Worm (Caenorhabditis elegans) whole organism, L2 larva: ENCODE measurements around the gene sms-3.

ENCODE experiments used
- C34F6.9 ChIP-seq: fragments of 150-350 bp; optimal IDR thresholded peaks from 2 replicates; lab custom pipeline; 2014; ENCODE audit warnings: missing biosample characterization, missing genetic modification characterization
- F13H6.1 ChIP-seq: sonication (generic microtip); optimal IDR thresholded peaks from 2 replicates; lab custom pipeline; 2016; ENCODE audit warnings: missing genetic modification characterization, missing compliant biosample characterization
- R02D3.7 ChIP-seq: fragments of 150-350 bp; optimal IDR thresholded peaks from 2 replicates; lab custom pipeline; 2014; ENCODE audit warnings: missing biosample characterization, missing genetic modification characterization
- Y55F3AM.14 ChIP-seq: fragments of 200-800 bp; sonication (Bioruptor generic); optimal IDR thresholded peaks from 2 replicates; lab custom pipeline; 2018; ENCODE audit warnings: mild to moderate bottlenecking, missing genetic modification characterization, missing compliant biosample characterization
- alr-1 ChIP-seq: fragments of 150-350 bp; optimal IDR thresholded peaks from 2 replicates; lab custom pipeline; 2014; ENCODE audit warnings: missing biosample characterization, missing genetic modification characterization
- ama-1 ChIP-seq: fragments of 150-350 bp; optimal IDR thresholded peaks from 2 replicates; lab custom pipeline; 2018; ENCODE audit warnings: inconsistent platforms
- ceh-16 ChIP-seq: fragments of 150-350 bp; optimal IDR thresholded peaks from 2 replicates; lab custom pipeline; 2014; ENCODE audit warnings: missing biosample characterization, missing genetic modification characterization
- ceh-82 ChIP-seq: fragments of 150-350 bp; optimal IDR thresholded peaks from 2 replicates; lab custom pipeline; 2014; ENCODE audit warnings: missing biosample characterization, missing genetic modification characterization
- crh-2 ChIP-seq: sonication (generic microtip); optimal IDR thresholded peaks from 2 replicates; lab custom pipeline; 2017; ENCODE audit warnings: missing biosample characterization, missing genetic modification characterization
- dmd-4 ChIP-seq: sonication (generic microtip); optimal IDR thresholded peaks from 2 replicates; lab custom pipeline; 2017; ENCODE audit warnings: missing biosample characterization, missing genetic modification characterization
- egl-27 ChIP-seq: sonication (generic microtip); optimal IDR thresholded peaks from 3 replicates; lab custom pipeline; 2017; ENCODE audit warnings: missing biosample characterization, missing genetic modification reagents, missing genetic modification characterization
- elt-1 ChIP-seq: fragments of 150-350 bp; optimal IDR thresholded peaks from 2 replicates; lab custom pipeline; 2014; ENCODE audit warnings: missing biosample characterization, missing genetic modification characterization
- elt-3 ChIP-seq: sonication (generic microtip); optimal IDR thresholded peaks from 2 replicates; lab custom pipeline; 2017; ENCODE audit warnings: missing biosample characterization, missing genetic modification characterization
- fos-1 ChIP-seq: fragments of 150-350 bp; optimal IDR thresholded peaks from 2 replicates; lab custom pipeline; 2014; ENCODE audit warnings: missing biosample characterization, missing genetic modification characterization
- gmeb-1 ChIP-seq: fragments of 150-350 bp; optimal IDR thresholded peaks from 2 replicates; lab custom pipeline; 2014; ENCODE audit warnings: missing biosample characterization, missing genetic modification characterization
- lin-11 ChIP-seq: fragments of 150-350 bp; sonication (generic microtip); optimal IDR thresholded peaks from 2 replicates; lab custom pipeline; 2014; ENCODE audit warnings: missing biosample characterization, missing genetic modification characterization, inconsistent platforms, mixed read lengths
- lin-13 ChIP-seq: fragments of 150-350 bp; optimal IDR thresholded peaks from 2 replicates; lab custom pipeline; 2014; ENCODE audit warnings: missing biosample characterization, missing genetic modification reagents, missing genetic modification characterization
- lin-39 ChIP-seq: fragments of 150-350 bp; optimal IDR thresholded peaks from 2 replicates; lab custom pipeline; 2014; ENCODE audit warnings: missing biosample characterization, missing genetic modification reagents, missing genetic modification characterization
- lsy-2 ChIP-seq, 2 experiments: fragments of 150-350 bp in 1 of 2; sonication (generic microtip) in 1 of 2; optimal IDR thresholded peaks; 2 replicates each; lab custom pipeline; 2014 to 2017; ENCODE audit warnings: missing biosample characterization in 2 of 2, missing genetic modification characterization in 2 of 2
- mbf-1 ChIP-seq: sonication (generic microtip); optimal IDR thresholded peaks from 2 replicates; lab custom pipeline; 2017; ENCODE audit warnings: missing biosample characterization, missing genetic modification characterization
- mdl-1 ChIP-seq, 2 experiments: fragments of 150-350 bp in 1 of 2; sonication (generic microtip) in 1 of 2; optimal IDR thresholded peaks; 2 replicates each; lab custom pipeline; 2017; ENCODE audit warnings: missing biosample characterization in 2 of 2, missing genetic modification characterization in 2 of 2
- nhr-11 ChIP-seq: fragments of 150-350 bp; optimal IDR thresholded peaks from 2 replicates; lab custom pipeline; 2014; ENCODE audit warnings: missing biosample characterization, missing genetic modification characterization
- nhr-129 ChIP-seq: fragments of 150-350 bp; optimal IDR thresholded peaks from 2 replicates; lab custom pipeline; 2014; ENCODE audit warnings: missing biosample characterization, missing genetic modification characterization
- nhr-6 ChIP-seq: fragments of 150-350 bp; optimal IDR thresholded peaks from 2 replicates; lab custom pipeline; 2014; ENCODE audit warnings: missing biosample characterization, missing genetic modification characterization
- nhr-77 ChIP-seq: fragments of 150-350 bp; optimal IDR thresholded peaks from 2 replicates; lab custom pipeline; 2014; ENCODE audit warnings: missing biosample characterization, missing genetic modification characterization
- peb-1 ChIP-seq: fragments of 150-350 bp; optimal IDR thresholded peaks from 2 replicates; lab custom pipeline; 2014; ENCODE audit warnings: missing biosample characterization, missing genetic modification characterization
- sem-4 ChIP-seq: fragments of 150-350 bp; optimal IDR thresholded peaks from 2 replicates; lab custom pipeline; 2014; ENCODE audit warnings: missing biosample characterization, missing genetic modification reagents, missing genetic modification characterization
- skn-1 ChIP-seq: sonication (generic microtip); optimal IDR thresholded peaks from 2 replicates; lab custom pipeline; 2017; ENCODE audit warnings: missing biosample characterization, missing genetic modification characterization
- sma-3 ChIP-seq: sonication (generic microtip); optimal IDR thresholded peaks from 2 replicates; lab custom pipeline; 2016; ENCODE audit warnings: missing genetic modification reagents, missing genetic modification characterization, missing compliant biosample characterization
- snpc-4 ChIP-seq: fragments of 150-350 bp; optimal IDR thresholded peaks from 2 replicates; lab custom pipeline; 2014; ENCODE audit warnings: missing biosample characterization, missing genetic modification characterization
- unc-55 ChIP-seq: fragments of 150-350 bp; sonication (generic microtip); optimal IDR thresholded peaks from 3 replicates; lab custom pipeline; 2014; ENCODE audit warnings: missing biosample characterization, missing genetic modification reagents, missing genetic modification characterization
- zag-1 ChIP-seq: fragments of 150-350 bp; optimal IDR thresholded peaks from 2 replicates; lab custom pipeline; 2014; ENCODE audit warnings: missing biosample characterization, missing genetic modification characterization
- ztf-1 ChIP-seq: fragments of 200-800 bp; sonication (Bioruptor generic); conservative IDR thresholded peaks from 2 replicates; pipeline ENCODE4 v1.3.6; 2022; ENCODE audit warnings: missing genetic modification characterization, missing compliant biosample characterization
- ztf-4 ChIP-seq: fragments of 150-350 bp; optimal IDR thresholded peaks from 2 replicates; lab custom pipeline; 2014; ENCODE audit warnings: missing biosample characterization, missing genetic modification characterization

The sms-3 gene

DNA sequence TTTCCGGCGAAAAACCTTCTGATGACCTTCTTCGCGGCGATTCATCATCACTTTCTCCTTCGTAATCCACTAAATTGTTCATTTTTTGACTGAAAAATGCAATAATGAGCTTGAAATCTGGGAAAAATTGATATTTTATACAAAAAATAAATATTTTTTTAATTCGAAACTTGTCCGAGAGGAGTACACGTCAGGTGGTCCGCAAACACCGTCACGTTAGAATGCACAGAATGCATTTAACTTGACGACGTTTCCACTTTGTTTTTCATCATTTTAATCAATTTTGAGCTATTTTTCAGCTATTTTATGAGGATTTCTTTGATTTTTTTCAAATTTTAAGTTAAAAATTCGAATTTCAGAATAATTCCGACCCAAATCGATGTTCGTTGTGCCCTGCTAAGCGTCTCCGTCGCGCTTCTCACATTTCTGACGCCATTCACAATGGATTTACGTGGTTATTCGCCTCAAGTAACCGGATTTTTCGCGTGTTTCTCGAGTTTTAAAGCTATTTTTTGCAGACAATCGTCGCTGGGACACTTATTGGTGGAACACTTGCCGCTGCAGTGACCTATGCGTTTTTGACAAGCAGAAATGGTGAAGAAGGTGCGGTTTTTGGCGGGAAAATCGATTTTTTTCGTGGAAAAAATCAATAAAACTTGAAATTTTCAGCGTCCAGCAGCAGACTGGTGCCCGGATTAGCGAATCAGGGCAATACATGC, 42.3 kb downstream of the sms-3 start, which contains the start of the genes eelo-1 and Y67D2.2 (continued):
- TF ChIP-seq ztf-4 (no peak), dmd-4 (tag; lab: Kevin White, UChicago) (no peak), ama-1 (lab: Kevin White, UChicago) (no peak), nhr-77 (tag; lab: Kevin White, UChicago) (no peak), nhr-6 (tag; lab: Kevin White, UChicago) (peak; percentile 46)

DNA sequence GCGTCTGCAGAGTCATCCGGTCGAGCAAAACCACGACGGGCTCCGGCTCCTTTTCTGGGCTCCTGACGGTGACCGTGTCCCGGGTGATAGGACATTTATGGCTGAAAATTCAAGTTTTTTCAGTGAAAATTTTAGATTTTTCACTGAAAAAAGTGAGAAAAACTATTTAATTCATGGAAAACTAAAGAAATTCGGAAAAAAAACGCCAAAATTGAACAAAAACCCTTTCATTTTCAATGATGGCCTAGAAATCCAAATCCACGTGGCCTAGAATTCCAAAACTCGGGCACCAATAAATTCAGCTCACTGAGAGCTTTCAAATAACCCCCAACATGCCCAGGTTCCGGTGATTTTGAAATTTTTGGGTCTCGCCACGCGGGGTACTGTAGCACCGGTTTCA, 46.6 kb downstream of the sms-3 start, which contains the start of gene ddx-35:
Gene ddx-35 (minus strand): TSS at position 101 of the 400 bp plus-strand sequence.
- no peak for TF ChIP-seq sma-3
- TF ChIP-seq lin-11: no peak
- TF ChIP-seq crh-2 (tag; lab: Kevin White, UChicago): no peak
- TF ChIP-seq zag-1 (tag; lab: Kevin White, UChicago): no peak
- TF ChIP-seq ztf-1 (GFP tag; lab: Robert Waterston, UW): no peak
- TF ChIP-seq mbf-1: no peak
- no peak for TF ChIP-seq nhr-129 (tag; lab: Kevin White, UChicago)
- no peak for TF ChIP-seq Y55F3AM.14 (GFP tag; lab: Kevin White, UChicago)
- no peak for TF ChIP-seq ceh-16 (tag; lab: Kevin White, UChicago)
- TF ChIP-seq lin-39: no peak

DNA sequence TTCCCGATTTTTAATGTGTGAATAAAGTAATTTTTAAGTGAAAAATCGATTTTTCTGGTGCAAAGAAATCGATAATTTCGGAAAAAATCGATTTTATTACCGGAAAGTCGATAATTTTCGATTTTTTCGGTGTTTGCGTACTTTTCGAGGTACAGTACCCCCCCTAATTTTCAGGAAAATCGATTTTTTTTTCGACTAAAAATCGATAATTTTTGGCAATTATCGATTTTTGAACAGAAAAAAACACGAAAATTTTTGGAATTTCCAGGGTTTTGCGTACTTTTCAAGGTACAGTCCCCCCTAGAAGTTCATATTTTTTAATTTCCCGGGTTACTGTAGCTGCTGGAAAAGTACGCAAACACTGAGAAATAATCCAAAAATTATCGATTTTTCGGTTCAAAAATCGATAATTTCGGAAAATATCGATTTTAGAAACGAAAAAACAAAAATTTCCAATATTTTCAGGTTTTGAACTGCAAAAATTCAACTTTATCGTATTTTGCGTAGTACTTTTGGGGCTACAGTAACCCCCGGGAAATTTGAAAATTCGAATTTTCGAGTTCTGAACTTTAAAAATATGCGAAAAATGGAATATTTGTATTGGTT, 57.4 kb downstream of the sms-3 start:
- no peak for TF ChIP-seq elt-3 (tag; lab: Kevin White, UChicago)
- TF ChIP-seq gmeb-1 (tag; lab: Kevin White, UChicago): no peak
- TF ChIP-seq lsy-2 (tag; optimal IDR thresholded peaks at IDR 0.05; lab: Kevin White, UChicago): no peak
- TF ChIP-seq ztf-4: no peak
- no peak for TF ChIP-seq egl-27 (tag; lab: Kevin White, UChicago)
- TF ChIP-seq skn-1: no peak
- TF ChIP-seq sem-4 (tag; lab: Kevin White, UChicago): no peak
- no peak for TF ChIP-seq ceh-82 (tag; lab: Kevin White, UChicago)
- TF ChIP-seq ama-1 (lab: Kevin White, UChicago): no peak
- TF ChIP-seq zag-1 (tag; lab: Kevin White, UChicago): no peak
- TF ChIP-seq lin-13: no peak
- no peak for TF ChIP-seq R02D3.7
- TF ChIP-seq fos-1: no peak

DNA sequence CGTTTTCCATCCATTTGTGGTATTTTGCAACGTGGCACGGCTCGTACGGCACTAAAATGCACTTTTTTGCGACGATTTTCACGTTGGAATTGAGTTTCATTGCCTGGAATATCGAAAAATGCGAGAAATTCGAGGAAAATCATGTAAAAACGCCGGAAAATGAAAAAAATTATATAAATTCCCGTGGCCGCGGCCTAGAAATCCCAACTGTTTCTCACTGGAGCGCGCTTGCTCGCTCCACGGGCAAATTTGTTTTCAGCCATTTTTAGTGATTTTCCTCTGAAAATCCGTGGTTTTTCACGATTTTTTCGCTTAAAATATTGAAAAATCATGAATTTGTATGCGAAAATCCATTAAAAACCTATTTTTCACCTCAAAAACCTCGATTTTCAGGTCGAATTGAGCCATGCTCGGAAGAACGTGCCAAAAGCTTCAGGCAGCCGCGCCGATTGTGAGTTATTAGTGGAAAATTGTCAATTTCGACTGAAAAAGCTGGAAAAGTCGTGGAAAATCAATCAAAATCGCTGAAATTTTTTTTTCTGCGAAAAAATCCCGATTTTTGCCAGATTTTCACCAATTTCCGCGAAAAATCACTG, 60.7 kb downstream of the sms-3 start, which contains the start of the genes Y67D2.5 and cisd-3.2:
Gene Y67D2.5 (minus strand): TSS at position 145 of the 596 bp plus-strand sequence.
Gene cisd-3.2 (plus strand): TSS at position 394 of the 596 bp plus-strand sequence.
- TF ChIP-seq alr-1 (tag; lab: Kevin White, UChicago) (no peak), lin-13 (peak; percentile 44), nhr-11 (tag; lab: Kevin White, UChicago) (no peak), nhr-6 (tag; lab: Kevin White, UChicago) (no peak), ztf-4 (no peak), snpc-4 (tag; lab: Kevin White, UChicago) (no peak), F13H6.1 (tag; lab: Kevin White, UChicago) (peak; percentile 23), gmeb-1 (tag; lab: Kevin White, UChicago) (peak; percentile 43), elt-3 (tag; lab: Kevin White, UChicago) (no peak), C34F6.9 (tag; lab: Kevin White, UChicago) (peak; percentile 30), lin-11 (no peak), sem-4 (tag; lab: Kevin White, UChicago) (no peak), Y55F3AM.14 (GFP tag; lab: Kevin White, UChicago) (no peak), R02D3.7 (no peak), unc-55 (GFP tag; lab: Kevin White, UChicago) (peak; percentile 40), lsy-2 (tag; optimal IDR thresholded peaks at IDR 0.05; lab: Kevin White, UChicago) (peak in 1 of 2 experiments; percentile 37), nhr-129 (tag; lab: Kevin White, UChicago) (no peak)

DNA sequence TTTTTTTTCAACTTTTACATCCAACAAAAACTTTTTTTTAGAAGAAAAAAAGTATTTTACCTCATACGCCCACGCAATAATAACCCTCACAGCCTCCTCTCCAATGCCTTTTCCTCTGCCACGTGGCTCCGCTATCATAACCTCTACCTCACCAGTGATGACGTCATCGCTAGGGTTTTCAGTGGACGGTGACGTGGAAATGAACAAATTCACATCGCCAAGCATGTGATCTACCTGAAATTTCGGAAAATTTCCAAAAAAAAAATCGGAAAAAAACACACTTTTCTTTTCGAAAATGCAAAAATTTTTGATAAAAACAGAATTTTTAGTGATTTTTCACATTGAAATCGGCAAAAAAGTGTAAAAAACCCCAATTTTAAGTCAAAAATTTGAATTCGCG, 61.6 kb downstream of the sms-3 start:
- TF ChIP-seq nhr-6 (tag; lab: Kevin White, UChicago): no peak
- no peak for TF ChIP-seq peb-1 (tag; lab: Kevin White, UChicago)
- TF ChIP-seq elt-1 (tag; lab: Kevin White, UChicago): no peak
- TF ChIP-seq ztf-4: no peak
- TF ChIP-seq mdl-1 (tag; optimal IDR thresholded peaks at IDR 0.05; lab: Kevin White, UChicago): no peak
- TF ChIP-seq, all 48 proteins: peak for 0
